Fruit fly (Drosophila melanogaster): ENCODE data around the gene CG42557.

DNA sequence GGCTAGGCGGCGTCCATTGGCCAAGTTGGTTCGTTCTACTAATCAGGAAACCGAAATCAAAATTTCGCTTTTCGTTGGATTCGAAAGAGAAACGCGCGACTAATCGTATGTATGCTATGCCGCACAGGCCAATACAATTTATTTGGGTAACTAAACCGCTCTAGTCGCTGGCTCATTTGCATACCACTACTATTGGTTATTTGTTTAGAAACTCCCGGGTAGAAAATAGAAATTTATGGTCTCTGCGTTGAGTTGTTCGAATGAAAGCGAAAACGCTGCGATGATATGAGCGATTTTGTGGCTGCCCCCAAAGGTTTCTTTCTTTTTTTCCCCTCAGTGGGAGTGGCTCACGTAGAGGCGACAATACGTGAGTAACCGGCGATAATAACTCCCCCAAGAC is 40.1 kb upstream of the CG42557 start:
- TF ChIP-seq Myc (optimal IDR thresholded peaks at IDR 0.05) (no peak), h (optimal IDR thresholded peaks at IDR 0.05) (no peak), insv (optimal IDR thresholded peaks at IDR 0.05) (no peak), ttk (optimal IDR thresholded peaks at IDR 0.05) (no peak), Sin3A (optimal IDR thresholded peaks at IDR 0.05) (no peak), psq (optimal IDR thresholded peaks at IDR 0.05) (no peak)

All from Kc167 (cell line).